Fruit fly (Drosophila melanogaster): ENCODE measurements around the gene Pop5.
A peak's percentile ranks its signal among the peaks of the same experiment; 100 is the strongest.

Pop5 gene

dm6 chr3L:17044799-17045198 is at the start of gene Pop5:
Gene Pop5, minus strand, starts transcription at chr3L:17045038.
- no peak for TF ChIP-seq CG8478 (optimal IDR thresholded peaks at IDR 0.05)
- no peak for TF ChIP-seq CTCF (optimal IDR thresholded peaks at IDR 0.05)

- TF ChIP-seq CTCF (optimal IDR thresholded peaks at IDR 0.05) (no peak), CG8478 (optimal IDR thresholded peaks at IDR 0.05) (no peak)
These were observed 32.4 kb upstream of the Pop5 start for dm6 chr3L:17077273-17077672.

- no peak for TF ChIP-seq CG8478 (optimal IDR thresholded peaks at IDR 0.05)
- no peak for TF ChIP-seq CTCF (optimal IDR thresholded peaks at IDR 0.05)
These were observed 10.6 kb upstream of the Pop5 start, which contains the start of gene CG7724 for dm6 chr3L:17055467-17055877. Gene CG7724, plus strand, starts transcription at chr3L:17055613.

DNA sequence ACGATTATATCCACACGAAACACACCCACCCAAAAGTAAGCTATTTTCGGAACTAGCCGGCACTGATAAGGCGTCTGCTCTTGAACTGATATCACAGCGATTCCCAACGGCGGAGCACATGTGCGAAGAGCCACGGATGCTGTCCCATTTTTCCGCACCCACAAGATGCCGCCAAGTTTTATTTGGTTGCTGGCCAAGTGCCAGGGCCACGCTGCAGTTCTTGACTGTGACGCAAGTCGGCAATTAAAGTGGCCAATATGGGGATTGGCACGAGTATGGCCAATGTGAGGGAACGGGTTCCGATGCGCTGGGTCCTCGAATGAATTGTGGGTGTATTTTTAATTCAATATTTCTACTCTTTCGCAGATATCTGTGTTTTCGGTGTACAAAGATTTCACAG is 9.1 kb upstream of the Pop5 start:
- no peak for TF ChIP-seq CTCF (optimal IDR thresholded peaks at IDR 0.05)
- TF ChIP-seq CG8478 (optimal IDR thresholded peaks at IDR 0.05) = no peak

DNA sequence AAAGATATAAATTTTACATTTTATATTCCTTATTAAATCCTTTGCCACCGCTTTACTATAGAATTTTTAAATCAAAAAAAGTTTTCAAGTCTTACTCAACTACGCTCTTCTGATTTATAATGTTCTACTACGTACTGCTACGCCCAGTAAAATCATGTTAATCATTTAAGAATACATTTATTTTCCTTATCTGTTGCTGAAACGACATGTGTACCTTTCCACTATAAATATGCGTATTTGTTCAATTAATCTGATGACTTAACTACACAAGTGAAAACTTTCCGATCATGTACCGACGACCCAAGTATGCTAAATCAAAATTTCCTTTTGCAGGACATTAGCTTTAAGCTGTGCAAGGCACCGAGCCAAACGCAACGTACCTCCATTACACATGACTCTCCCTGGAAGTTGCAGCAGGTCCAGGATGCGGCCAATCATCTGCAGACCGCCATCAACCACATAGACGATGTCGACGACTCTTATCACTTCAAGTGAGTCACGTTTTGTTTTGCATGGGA is 7.6 kb upstream of the Pop5 start:
- TF ChIP-seq CTCF (optimal IDR thresholded peaks at IDR 0.05) (no peak), CG8478 (optimal IDR thresholded peaks at IDR 0.05) (no peak)

DNA sequence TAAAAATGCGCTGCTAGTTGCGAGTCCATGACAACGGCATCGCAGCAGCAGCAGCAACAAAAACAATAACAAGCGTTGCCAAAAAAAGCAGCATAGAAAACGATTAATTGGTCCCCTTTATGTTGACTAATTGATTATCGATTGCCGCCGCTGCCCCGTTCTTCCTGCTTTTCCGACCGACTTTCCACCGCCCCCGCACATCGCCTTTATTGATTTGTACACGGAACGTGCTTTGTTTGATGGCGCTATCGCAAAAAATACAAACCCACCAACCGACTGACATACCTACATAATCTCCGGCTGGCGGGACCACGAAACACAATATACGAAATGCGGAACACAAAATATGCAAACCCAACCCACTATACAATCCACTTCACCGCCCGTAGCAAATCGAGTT is 6.6 kb upstream of the Pop5 start:
- TF ChIP-seq CTCF (optimal IDR thresholded peaks at IDR 0.05) = no peak
- TF ChIP-seq CG8478 (optimal IDR thresholded peaks at IDR 0.05) = no peak

dm6 chr3L:17050661-17051452 is 6.0 kb upstream of the Pop5 start:
- TF ChIP-seq CTCF (optimal IDR thresholded peaks at IDR 0.05) (no peak), CG8478 (optimal IDR thresholded peaks at IDR 0.05) (no peak)

- TF ChIP-seq CG8478 (optimal IDR thresholded peaks at IDR 0.05) (no peak), CTCF (optimal IDR thresholded peaks at IDR 0.05) (no peak)
These were observed 5.1 kb upstream of the Pop5 start for dm6 chr3L:17049912-17050345.

DNA sequence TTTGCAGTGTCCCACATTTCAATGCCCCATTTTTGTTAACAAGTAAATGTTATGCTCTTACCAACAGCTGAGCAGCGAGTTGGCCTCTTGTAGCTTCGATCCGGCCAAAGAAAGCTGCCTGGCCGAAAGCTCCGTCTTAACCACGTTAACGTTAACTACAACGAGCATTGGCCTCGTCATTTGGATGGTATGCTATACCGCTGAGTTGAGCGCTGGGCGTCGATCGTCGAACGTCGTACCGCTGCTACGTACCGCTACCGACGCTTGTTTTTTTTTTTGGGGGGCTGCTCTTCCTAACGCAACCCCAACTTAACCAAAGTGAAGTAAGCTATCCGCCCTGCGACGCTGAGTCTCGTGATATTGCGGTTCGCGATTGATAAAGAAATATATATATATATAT is 4.5 kb upstream of the Pop5 start, which contains the start of gene rogdi:
rogdi (plus strand) TSS at position 199 of the 400 bp plus-strand sequence.
- no peak for TF ChIP-seq CG8478 (optimal IDR thresholded peaks at IDR 0.05)
- TF ChIP-seq CTCF (optimal IDR thresholded peaks at IDR 0.05) = no peak

DNA sequence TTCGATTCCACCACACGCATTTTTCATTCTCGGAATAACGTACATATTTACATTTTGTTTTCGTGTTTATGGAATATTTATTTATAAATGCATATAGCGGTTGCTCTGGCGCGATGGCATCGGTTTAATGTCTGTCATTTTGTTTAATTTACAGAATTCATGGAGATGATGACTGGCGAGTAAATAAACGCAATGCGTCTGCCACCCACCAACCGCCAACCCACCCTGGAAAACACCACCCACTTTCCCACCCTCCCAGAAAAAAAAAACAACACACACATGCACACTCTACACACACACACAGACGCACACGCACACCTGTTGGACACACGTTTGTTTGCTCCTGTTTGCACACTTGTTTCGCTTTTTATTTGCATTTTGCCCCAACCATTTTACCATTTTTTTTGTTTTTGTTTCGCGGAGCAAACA is 3.0 kb upstream of the Pop5 start:
- TF ChIP-seq CTCF (optimal IDR thresholded peaks at IDR 0.05) = no peak
- no peak for TF ChIP-seq CG8478 (optimal IDR thresholded peaks at IDR 0.05)

DNA sequence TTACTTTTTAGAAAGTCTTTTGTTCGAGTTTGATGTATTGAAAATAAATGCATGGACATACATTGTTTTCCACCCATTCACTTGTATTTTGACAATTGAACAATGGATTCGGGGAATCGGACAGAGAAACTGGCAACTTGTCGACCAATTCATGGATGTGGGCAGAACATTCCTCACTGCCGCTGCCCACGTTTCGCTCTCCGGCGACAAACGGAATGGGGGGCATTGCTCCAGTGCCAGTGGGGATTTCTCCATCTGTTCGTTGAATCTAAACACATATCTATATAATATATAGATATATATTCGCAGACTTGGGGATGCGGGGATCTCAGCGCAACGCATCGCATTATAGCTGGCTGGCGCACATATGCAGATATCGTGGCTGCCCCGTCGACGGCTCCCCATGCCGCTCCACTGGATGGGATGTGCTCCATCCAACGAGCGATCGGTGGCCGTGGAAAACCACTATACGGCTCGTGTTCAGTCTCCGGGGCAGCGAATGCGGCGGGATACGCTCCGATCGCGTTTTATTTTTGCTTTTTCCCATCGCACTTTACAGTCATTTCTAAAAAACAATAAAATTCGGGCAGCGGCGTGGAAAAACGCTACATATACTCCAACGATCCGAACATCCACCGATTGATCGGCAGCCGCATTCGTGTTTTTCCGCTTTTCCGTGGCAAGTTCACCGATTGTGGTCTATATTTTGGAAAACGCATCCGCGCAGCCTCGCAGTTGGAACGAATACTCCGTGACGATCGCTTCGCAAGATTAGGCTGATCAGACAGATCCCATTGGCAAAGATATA is 797 bp upstream of the Pop5 start, which contains the start of gene TpnC73F:
TpnC73F (plus strand) TSS at position 633 of the 808 bp plus-strand sequence.
- no peak for TF ChIP-seq CG8478 (optimal IDR thresholded peaks at IDR 0.05)
- TF ChIP-seq CTCF (optimal IDR thresholded peaks at IDR 0.05) = no peak

DNA sequence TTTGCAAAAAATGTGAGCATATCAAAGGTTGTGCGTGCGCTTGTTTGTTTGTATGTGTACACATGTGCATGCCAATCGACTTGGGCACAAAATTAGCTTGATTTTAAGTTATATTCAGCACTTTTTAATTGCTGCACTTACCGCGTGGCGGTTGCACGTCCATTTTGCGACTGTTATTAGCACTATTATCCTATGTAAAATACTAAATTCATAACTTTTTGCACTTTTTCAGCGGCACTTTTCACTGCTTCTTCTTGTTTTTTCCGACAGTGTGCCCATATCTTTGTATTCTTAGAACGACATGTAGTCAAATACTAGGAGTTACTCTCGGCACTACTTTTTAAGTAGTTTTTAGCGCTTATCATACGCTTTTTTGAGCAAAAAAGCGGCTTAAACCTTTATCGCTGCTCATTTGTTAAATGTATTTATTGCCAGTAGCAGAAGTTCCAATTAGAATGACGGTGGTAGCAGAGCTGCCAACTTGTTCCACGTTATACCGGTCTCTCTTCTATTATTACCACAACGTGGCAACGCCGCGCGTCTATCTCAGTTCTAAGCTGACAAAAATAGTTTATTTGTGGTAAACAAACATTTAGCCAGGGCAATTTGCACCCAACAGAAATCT is 2.4 kb downstream of the Pop5 start, which contains the start of the genes scaf6 and Papst2:
scaf6 (minus strand) TSS at position 278 of the 625 bp plus-strand sequence.
Papst2 (plus strand) TSS at position 501 of the 625 bp plus-strand sequence.
- TF ChIP-seq CTCF (optimal IDR thresholded peaks at IDR 0.05) = peak; percentile 1 to 14
- no peak for TF ChIP-seq CG8478 (optimal IDR thresholded peaks at IDR 0.05)

dm6 chr3L:17035492-17035891 is 9.3 kb downstream of the Pop5 start, which contains the start of gene beg:
Gene beg, plus strand, starts transcription at chr3L:17035668.
- no peak for TF ChIP-seq CG8478 (optimal IDR thresholded peaks at IDR 0.05)
- TF ChIP-seq CTCF (optimal IDR thresholded peaks at IDR 0.05) = no peak

DNA sequence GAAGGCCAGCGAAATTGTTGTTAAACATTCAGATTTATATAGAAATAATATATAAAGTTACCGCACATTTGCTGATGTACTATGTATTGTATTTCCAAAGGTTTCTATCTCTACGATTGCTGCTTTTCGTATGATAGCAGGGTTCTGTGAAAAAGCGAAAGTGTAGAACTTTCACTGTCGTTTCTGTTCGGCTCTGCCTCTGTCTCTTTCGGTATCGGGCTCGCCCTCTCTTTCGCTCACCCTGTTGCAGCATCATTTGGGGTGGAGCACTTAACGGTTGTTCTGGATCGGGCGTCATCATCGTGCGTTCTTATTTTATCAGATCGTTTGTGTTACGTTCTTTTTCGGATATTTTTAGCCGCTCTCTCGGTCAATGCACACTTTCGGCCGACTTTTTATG is 11.5 kb downstream of the Pop5 start:
- TF ChIP-seq CTCF (optimal IDR thresholded peaks at IDR 0.05) = no peak
- no peak for TF ChIP-seq CG8478 (optimal IDR thresholded peaks at IDR 0.05)

DNA sequence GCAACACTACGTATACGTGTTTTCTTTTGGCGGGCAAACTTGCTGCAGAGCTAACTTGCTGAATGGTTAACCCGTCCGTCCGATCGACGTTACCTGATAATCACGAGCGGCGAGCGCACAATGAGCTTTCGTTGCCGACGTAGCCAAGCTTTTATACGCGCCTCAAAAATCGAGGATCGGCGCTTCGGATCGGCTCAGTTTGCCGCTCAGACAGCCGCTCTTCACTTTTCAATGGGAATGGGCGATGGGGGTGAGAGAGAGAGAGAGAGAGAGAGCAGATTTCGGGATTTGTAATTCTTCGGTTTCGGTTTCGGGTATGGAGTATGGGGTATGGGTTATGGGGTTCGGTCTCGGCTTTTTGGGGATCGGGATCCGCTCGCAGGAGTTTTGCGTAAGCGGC is 12.9 kb downstream of the Pop5 start, which contains the start of gene Ilp8:
Ilp8 (minus strand) TSS at position 110 of the 400 bp plus-strand sequence.
- no peak for TF ChIP-seq CTCF (optimal IDR thresholded peaks at IDR 0.05)
- no peak for TF ChIP-seq CG8478 (optimal IDR thresholded peaks at IDR 0.05)

Data from S2 (cell line).